Fruit fly (Drosophila melanogaster) whole organism, adult: ENCODE measurements around the gene ATPsynC.

ENCODE experiments used
- CG14711 ChIP-seq: fragments of 200-800 bp; sonication (Bioruptor generic); optimal IDR thresholded peaks from 2 replicates; lab custom pipeline; 2018; ENCODE audit warnings: missing biosample characterization, mild to moderate bottlenecking, missing genetic modification characterization, moderate library complexity
- CG33017 ChIP-seq: fragments of 200-800 bp; sonication (Bioruptor generic); optimal IDR thresholded peaks from 2 replicates; lab custom pipeline; 2018; ENCODE audit warnings: missing biosample characterization, mild to moderate bottlenecking, missing genetic modification characterization, moderate library complexity
- CG5204 ChIP-seq: fragments of 200-800 bp; sonication (Bioruptor generic); optimal IDR thresholded peaks from 2 replicates; lab custom pipeline; 2016; ENCODE audit warnings: missing biosample characterization, missing genetic modification characterization
- CG7045 ChIP-seq: fragments of 200-800 bp; sonication (Bioruptor generic); optimal IDR thresholded peaks from 2 replicates; lab custom pipeline; 2017; ENCODE audit warnings: missing biosample characterization, mild to moderate bottlenecking, missing genetic modification characterization
- CG7101 ChIP-seq: fragments of 200-800 bp; sonication (Bioruptor generic); optimal IDR thresholded peaks from 2 replicates; lab custom pipeline; 2018; ENCODE audit warnings: missing biosample characterization, mild to moderate bottlenecking, missing genetic modification characterization, moderate library complexity
- Mnt ChIP-seq: fragments of 200-800 bp; sonication (Bioruptor generic); optimal IDR thresholded peaks from 2 replicates; lab custom pipeline; 2016; ENCODE audit warnings: missing biosample characterization, mild to moderate bottlenecking, missing genetic modification characterization
- ovo ChIP-seq: fragments of 200-800 bp; sonication (Bioruptor generic); optimal IDR thresholded peaks from 2 replicates; lab custom pipeline; 2016; ENCODE audit warnings: missing biosample characterization, missing genetic modification characterization
- pad ChIP-seq: fragments of 200-800 bp; sonication (Bioruptor generic); optimal IDR thresholded peaks from 3 replicates; lab custom pipeline; 2017; ENCODE audit warnings: missing biosample characterization, missing genetic modification characterization, mild to moderate bottlenecking, moderate library complexity, missing genetic modification reagents
- tj ChIP-seq: fragments of 200-800 bp; sonication (Bioruptor generic); optimal IDR thresholded peaks from 3 replicates; lab custom pipeline; 2017; ENCODE audit warnings: missing biosample characterization, mild to moderate bottlenecking, missing genetic modification characterization, moderate library complexity
- toe ChIP-seq: fragments of 200-800 bp; sonication (Bioruptor generic); optimal IDR thresholded peaks from 2 replicates; lab custom pipeline; 2016; ENCODE audit warnings: missing biosample characterization, missing genetic modification characterization

- TF ChIP-seq CG33017 (tag; lab: Kevin White, UChicago): peak; percentile 10
- TF ChIP-seq CG7101 (tag; lab: Kevin White, UChicago): peak; percentile 22
- no peak for TF ChIP-seq CG14711 (tag; lab: Kevin White, UChicago)
- peak; percentile 84 for TF ChIP-seq CG7045 (GFP tag; lab: Kevin White, UChicago)
- TF ChIP-seq Mnt (GFP tag; lab: Kevin White, UChicago): peak; percentile 39
- TF ChIP-seq pad (GFP tag; lab: Kevin White, UChicago): peak; percentile 53
- TF ChIP-seq tj: no peak
- peak; percentile 27 for TF ChIP-seq CG5204 (GFP tag; lab: Kevin White, UChicago)
- TF ChIP-seq ovo (GFP tag; lab: Kevin White, UChicago): peak; percentile 26
- peak; percentile 76 for TF ChIP-seq toe
These were observed 50.5 kb downstream of the ATPsynC start, which contains the start of gene stops for dm6 chr3R:31168968-31169367.
